Worm (Caenorhabditis elegans) whole organism, young adult: ENCODE measurements around the gene pfd-5.

Source experiments
- B0336.3 ChIP-seq: fragments of 200-800 bp; sonication (Bioruptor generic); IDR thresholded peaks from 2 replicates; pipeline ENCODE4 v1.3.6; 2022; ENCODE audit warnings: missing genetic modification characterization, missing compliant biosample characterization
- F39B2.1 ChIP-seq: fragments of 200-800 bp; sonication (Bioruptor generic); IDR thresholded peaks from 2 replicates; pipeline ENCODE4 v1.3.6; 2022; ENCODE audit warnings: missing genetic modification reagents, missing genetic modification characterization, missing compliant biosample characterization
- K11D2.4 ChIP-seq: fragments of 200-800 bp; sonication (Bioruptor generic); IDR thresholded peaks from 2 replicates; pipeline ENCODE4 v1.3.6; 2022; ENCODE audit warnings: missing genetic modification reagents, missing genetic modification characterization, missing compliant biosample characterization
- T07F8.4 ChIP-seq: sonication (generic microtip); optimal IDR thresholded peaks from 2 replicates; lab custom pipeline; 2016; ENCODE audit warnings: mild to moderate bottlenecking, missing genetic modification characterization, moderate library complexity, missing compliant biosample characterization
- Y53G8AR.9 ChIP-seq: fragments of 200-800 bp; sonication (Bioruptor generic); conservative IDR thresholded peaks from 2 replicates; pipeline ENCODE4 v1.3.6; 2022; ENCODE audit warnings: missing genetic modification reagents, missing genetic modification characterization, missing compliant biosample characterization
- Y56A3A.18 ChIP-seq: fragments of 200-800 bp; sonication (Bioruptor generic); IDR thresholded peaks from 2 replicates; pipeline ENCODE4 v1.3.6; 2022; ENCODE audit warnings: missing genetic modification reagents, missing genetic modification characterization, missing compliant biosample characterization
- Y67H2A.10 ChIP-seq: fragments of 200-800 bp; sonication (Bioruptor generic); conservative IDR thresholded peaks from 2 replicates; pipeline ENCODE4 v1.3.6; 2022; ENCODE audit warnings: missing genetic modification reagents, missing genetic modification characterization, missing compliant biosample characterization
- Y79H2A.3 ChIP-seq: fragments of 200-800 bp; sonication (Bioruptor generic); conservative IDR thresholded peaks from 2 replicates; pipeline ENCODE4 v1.3.6; 2022; ENCODE audit warnings: missing genetic modification reagents, missing genetic modification characterization, missing compliant biosample characterization
- Y95B8A.8 ChIP-seq: fragments of 200-800 bp; sonication (Bioruptor generic); IDR thresholded peaks from 2 replicates; pipeline ENCODE4 v1.3.6; 2022; ENCODE audit warnings: missing genetic modification reagents, missing genetic modification characterization, missing compliant biosample characterization
- ZK185.1 ChIP-seq: sonication (generic microtip); optimal IDR thresholded peaks from 2 replicates; lab custom pipeline; 2016; ENCODE audit warnings: mild to moderate bottlenecking, missing genetic modification characterization, missing compliant biosample characterization; ENCODE audit not compliant: poor library complexity, severe bottlenecking
- akir-1 ChIP-seq: fragments of 200-800 bp; sonication (Bioruptor generic); optimal IDR thresholded peaks from 2 replicates; lab custom pipeline; 2018; ENCODE audit warnings: mild to moderate bottlenecking, missing genetic modification characterization, moderate library complexity, missing compliant biosample characterization
- aptf-2 ChIP-seq: fragments of 200-800 bp; sonication (Bioruptor generic); conservative IDR thresholded peaks from 2 replicates; pipeline ENCODE4 v1.3.6; 2022; ENCODE audit warnings: missing genetic modification reagents, missing genetic modification characterization, missing compliant biosample characterization
- aptf-3 ChIP-seq: fragments of 200-800 bp; sonication (Bioruptor generic); IDR thresholded peaks from 2 replicates; pipeline ENCODE4 v1.3.6; 2022; ENCODE audit warnings: missing genetic modification characterization, missing compliant biosample characterization
- athp-1 ChIP-seq: sonication (generic microtip); optimal IDR thresholded peaks from 2 replicates; lab custom pipeline; 2017; ENCODE audit warnings: mild to moderate bottlenecking, missing genetic modification characterization, missing compliant biosample characterization
- attf-3 ChIP-seq: fragments of 200-800 bp; sonication (Bioruptor generic); conservative IDR thresholded peaks from 2 replicates; pipeline ENCODE4 v1.3.6; 2022; ENCODE audit warnings: missing genetic modification reagents, missing genetic modification characterization, missing compliant biosample characterization
- cebp-1 ChIP-seq, 2 experiments: fragments of 200-800 bp in 1 of 2; sonication (Bioruptor generic) in 1 of 2; sonication (generic microtip) in 1 of 2; IDR thresholded peaks in 1 of 2; optimal IDR thresholded peaks in 1 of 2; 2 replicates each; pipeline versions ENCODE4 v1.3.6 to Lab custom; 2017 to 2022; ENCODE audit warnings: missing compliant biosample characterization in 2 of 2, missing genetic modification characterization in 2 of 2, mild to moderate bottlenecking in 1 of 2, missing genetic modification reagents in 1 of 2, moderate library complexity in 1 of 2
- ceh-27 ChIP-seq: fragments of 200-800 bp; sonication (Bioruptor generic); optimal IDR thresholded peaks from 2 replicates; lab custom pipeline; 2018; ENCODE audit warnings: mild to moderate bottlenecking, missing genetic modification characterization, moderate library complexity, missing compliant biosample characterization
- ceh-91 ChIP-seq: fragments of 200-800 bp; sonication (Bioruptor generic); IDR thresholded peaks from 2 replicates; pipeline ENCODE4 v1.3.6; 2022; ENCODE audit warnings: missing genetic modification reagents, missing genetic modification characterization, missing compliant biosample characterization
- die-1 ChIP-seq: sonication (generic microtip); optimal IDR thresholded peaks from 2 replicates; lab custom pipeline; 2016; ENCODE audit warnings: missing genotype, mild to moderate bottlenecking, missing genetic modification characterization, missing compliant biosample characterization
- dpff-1 ChIP-seq: sonication (generic microtip); optimal IDR thresholded peaks from 2 replicates; lab custom pipeline; 2017; ENCODE audit warnings: mild to moderate bottlenecking, missing genetic modification characterization, missing compliant biosample characterization
- efl-1 ChIP-seq: fragments of 150-350 bp; optimal IDR thresholded peaks from 2 replicates; lab custom pipeline; 2014; ENCODE audit warnings: missing biosample characterization, missing genetic modification reagents, missing genetic modification characterization
- egl-18 ChIP-seq: fragments of 200-800 bp; sonication (Bioruptor generic); IDR thresholded peaks from 2 replicates; pipeline ENCODE4 v1.3.6; 2022; ENCODE audit warnings: missing genetic modification reagents, missing genetic modification characterization, missing compliant biosample characterization
- fkh-3 ChIP-seq: sonication (generic microtip); optimal IDR thresholded peaks from 2 replicates; lab custom pipeline; 2016; ENCODE audit warnings: mild to moderate bottlenecking, missing genetic modification characterization, missing compliant biosample characterization
- gei-17 ChIP-seq: fragments of 200-800 bp; sonication (Bioruptor generic); optimal IDR thresholded peaks from 2 replicates; lab custom pipeline; 2018; ENCODE audit warnings: mild to moderate bottlenecking, missing genetic modification characterization, missing compliant biosample characterization
- hmg-1.2 ChIP-seq: fragments of 200-800 bp; sonication (Bioruptor generic); IDR thresholded peaks from 2 replicates; pipeline ENCODE4 v1.3.6; 2022; ENCODE audit warnings: missing genetic modification reagents, missing genetic modification characterization, missing compliant biosample characterization
- hmg-20 ChIP-seq: fragments of 200-800 bp; sonication (Bioruptor generic); IDR thresholded peaks from 2 replicates; pipeline ENCODE4 v1.3.6; 2022; ENCODE audit warnings: missing genetic modification reagents, missing genetic modification characterization, missing compliant biosample characterization
- let-607 ChIP-seq, 2 experiments: fragments of 200-800 bp in 1 of 2; sonication (Bioruptor generic) in 1 of 2; sonication (generic microtip) in 1 of 2; optimal IDR thresholded peaks; 2 replicates each; lab custom pipeline; 2016 to 2018; ENCODE audit warnings: mild to moderate bottlenecking in 2 of 2, missing compliant biosample characterization in 2 of 2, missing genetic modification characterization in 2 of 2, moderate library complexity in 2 of 2, missing genotype in 1 of 2
- lin-35 ChIP-seq, 3 experiments: fragments of 150-350 bp in 2 of 3; sonication (generic microtip) in 1 of 3; optimal IDR thresholded peaks; 2 replicates each; lab custom pipeline; 2014 to 2018; ENCODE audit warnings: missing biosample characterization in 3 of 3, missing genetic modification characterization in 3 of 3, missing genetic modification reagents in 3 of 3
- lsl-1 ChIP-seq: fragments of 200-800 bp; sonication (Bioruptor generic); optimal IDR thresholded peaks from 2 replicates; lab custom pipeline; 2018; ENCODE audit warnings: mild to moderate bottlenecking, missing genetic modification characterization, moderate library complexity, missing compliant biosample characterization
- nfyb-1 ChIP-seq: fragments of 200-800 bp; sonication (Bioruptor generic); IDR thresholded peaks from 2 replicates; pipeline ENCODE4 v1.3.6; 2022; ENCODE audit warnings: missing genetic modification reagents, missing genetic modification characterization, missing compliant biosample characterization
- nhr-27 ChIP-seq: fragments of 200-800 bp; sonication (Bioruptor generic); optimal IDR thresholded peaks from 2 replicates; lab custom pipeline; 2018; ENCODE audit warnings: mild to moderate bottlenecking, missing genetic modification characterization, moderate library complexity, missing compliant biosample characterization
- nhr-80 ChIP-seq: sonication (generic microtip); optimal IDR thresholded peaks from 2 replicates; lab custom pipeline; 2016; ENCODE audit warnings: missing genetic modification characterization, missing compliant biosample characterization
- nhr-90 ChIP-seq: sonication (generic microtip); optimal IDR thresholded peaks from 2 replicates; lab custom pipeline; 2016; ENCODE audit warnings: missing genotype, mild to moderate bottlenecking, missing genetic modification characterization, missing compliant biosample characterization
- rec-8 ChIP-seq, 2 experiments: sonication (generic microtip); optimal IDR thresholded peaks; 2 replicates each; lab custom pipeline; 2016; ENCODE audit warnings: mild to moderate bottlenecking in 2 of 2, missing genetic modification characterization in 2 of 2, missing genetic modification reagents in 2 of 2, missing genotype in 2 of 2, missing biosample characterization in 1 of 2, missing compliant biosample characterization in 1 of 2, moderate library complexity in 1 of 2
- repo-1 ChIP-seq: sonication (generic microtip); optimal IDR thresholded peaks from 2 replicates; lab custom pipeline; 2017; ENCODE audit warnings: mild to moderate bottlenecking, missing genetic modification characterization, missing compliant biosample characterization
- rpc-1 ChIP-seq, 2 experiments: fragments of 150-350 bp in 1 of 2; sonication (generic microtip) in 1 of 2; optimal IDR thresholded peaks; 2 replicates each; lab custom pipeline; 2014 to 2018; ENCODE audit warnings: missing biosample characterization in 1 of 2, missing genetic modification characterization in 1 of 2, missing genetic modification reagents in 1 of 2, missing genotype in 1 of 2
- snpc-1.1 ChIP-seq: sonication (generic microtip); optimal IDR thresholded peaks from 2 replicates; lab custom pipeline; 2017; ENCODE audit warnings: missing genetic modification characterization, mild to moderate bottlenecking, missing compliant biosample characterization, antibody characterized with exemption, moderate library complexity, missing genotype, missing genetic modification reagents; ENCODE audit not compliant: insufficient read depth
- snpc-4 ChIP-seq, 5 experiments: fragments of 150-350 bp in 1 of 5; sonication (generic microtip) in 4 of 5; optimal IDR thresholded peaks; 2 replicates each; lab custom pipeline; 2014 to 2018; ENCODE audit warnings: missing genetic modification characterization in 5 of 5, missing biosample characterization in 3 of 5, antibody characterized with exemption in 2 of 5, mild to moderate bottlenecking in 2 of 5, missing compliant biosample characterization in 2 of 5, missing genotype in 2 of 5, moderate library complexity in 2 of 5, missing genetic modification reagents in 1 of 5
- tbp1 ChIP-seq: fragments of 200-800 bp; sonication (Bioruptor generic); optimal IDR thresholded peaks from 2 replicates; lab custom pipeline; 2018; ENCODE audit warnings: mild to moderate bottlenecking, missing genetic modification characterization, missing compliant biosample characterization
- tlf-1 ChIP-seq: fragments of 200-800 bp; sonication (Bioruptor generic); optimal IDR thresholded peaks from 2 replicates; lab custom pipeline; 2018; ENCODE audit warnings: mild to moderate bottlenecking, missing genetic modification characterization, missing compliant biosample characterization
- unc-130 ChIP-seq: sonication (generic microtip); optimal IDR thresholded peaks from 2 replicates; lab custom pipeline; 2016; ENCODE audit warnings: missing genetic modification reagents, missing genetic modification characterization, missing compliant biosample characterization
- unc-62 ChIP-seq: fragments of 150-350 bp; optimal IDR thresholded peaks from 2 replicates; lab custom pipeline; 2014; ENCODE audit warnings: missing biosample characterization, missing genetic modification reagents, missing genetic modification characterization
- xnd-1 ChIP-seq: sonication (generic microtip); optimal IDR thresholded peaks from 2 replicates; lab custom pipeline; 2016; ENCODE audit warnings: missing genotype, missing genetic modification reagents, missing genetic modification characterization, missing compliant biosample characterization
- ztf-26 ChIP-seq: sonication (generic microtip); optimal IDR thresholded peaks from 2 replicates; lab custom pipeline; 2017; ENCODE audit warnings: missing genetic modification characterization, missing compliant biosample characterization
- ztf-3 ChIP-seq: fragments of 200-800 bp; sonication (Bioruptor generic); optimal IDR thresholded peaks from 2 replicates; lab custom pipeline; 2018; ENCODE audit warnings: mild to moderate bottlenecking, missing genetic modification characterization, missing compliant biosample characterization

The pfd-5 gene

DNA sequence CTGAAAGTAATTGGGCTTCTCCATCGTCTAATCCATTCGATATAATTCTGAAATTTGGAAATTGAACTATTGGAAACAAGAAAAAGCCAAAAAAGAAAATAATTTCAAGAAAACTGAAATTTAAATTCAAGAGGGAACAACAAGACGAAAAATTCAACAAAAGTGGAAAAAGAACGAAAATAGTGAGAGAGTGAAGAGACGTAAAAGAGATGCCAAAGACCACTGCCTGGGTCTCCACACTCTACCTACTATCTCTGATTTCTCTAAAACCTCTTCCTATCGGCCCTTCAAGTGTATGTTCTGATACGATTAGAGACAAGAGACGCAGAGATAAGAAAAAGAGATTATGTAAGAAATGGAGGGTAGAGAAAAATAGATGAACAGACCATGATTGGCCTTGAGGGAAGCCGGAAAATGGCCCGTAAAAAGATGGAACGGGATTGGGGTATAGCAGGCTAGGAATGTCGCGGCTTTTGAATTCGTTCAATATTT, 44.9 kb downstream of the pfd-5 start, which contains the start of gene ogt-1 (continued):
- TF ChIP-seq egl-18 (GFP tag; lab: Robert Waterston, UW): no peak
- TF ChIP-seq tbp1 (GFP tag; lab: Kevin White, UChicago): peak; percentile 52
- no peak for TF ChIP-seq T07F8.4 (tag; lab: Kevin White, UChicago)
- TF ChIP-seq Y95B8A.8 (GFP tag; lab: Robert Waterston, UW): no peak
- no peak for TF ChIP-seq ztf-3 (GFP tag; lab: Kevin White, UChicago)
- TF ChIP-seq nfyb-1 (GFP tag; lab: Robert Waterston, UW): peak; percentile 57
- TF ChIP-seq snpc-4 (GFP tag; optimal IDR thresholded peaks at IDR 0.05; lab: Kevin White, UChicago): no peak
- TF ChIP-seq snpc-4 (tag; optimal IDR thresholded peaks at IDR 0.05; lab: Kevin White, UChicago): peak in 2 of 4 experiments; percentile 56 to 69
- TF ChIP-seq let-607 (tag; optimal IDR thresholded peaks at IDR 0.05; lab: Kevin White, UChicago): peak in 1 of 2 experiments; percentile 2
- no peak for TF ChIP-seq efl-1 (GFP tag; lab: Kevin White, UChicago)
- no peak for TF ChIP-seq lsl-1
- no peak for TF ChIP-seq akir-1 (GFP tag; lab: Kevin White, UChicago)
- TF ChIP-seq hmg-1.2 (GFP tag; lab: Robert Waterston, UW): peak; percentile 89
- no peak for TF ChIP-seq cebp-1 (GFP tag; IDR thresholded peaks at IDR 0.05; lab: Robert Waterston, UW)
- peak; percentile 67 for TF ChIP-seq cebp-1 (tag; optimal IDR thresholded peaks at IDR 0.05; lab: Kevin White, UChicago)
- no peak for TF ChIP-seq Y79H2A.3 (GFP tag; lab: Robert Waterston, UW)
- no peak for TF ChIP-seq aptf-3 (GFP tag; lab: Robert Waterston, UW)
- no peak for TF ChIP-seq fkh-3 (tag; lab: Kevin White, UChicago)
- TF ChIP-seq rpc-1 (optimal IDR thresholded peaks at IDR 0.05; lab: Kevin White, UChicago): no peak
- no peak for TF ChIP-seq rpc-1 (tag; optimal IDR thresholded peaks at IDR 0.05; lab: Kevin White, UChicago)
- TF ChIP-seq xnd-1 (tag; lab: Kevin White, UChicago): no peak
- no peak for TF ChIP-seq Y56A3A.18
- TF ChIP-seq gei-17 (GFP tag; lab: Kevin White, UChicago): peak; percentile 32
- TF ChIP-seq snpc-1.1 (tag; lab: Kevin White, UChicago): no peak
- no peak for TF ChIP-seq attf-3 (GFP tag; lab: Robert Waterston, UW)
- TF ChIP-seq F39B2.1 (GFP tag; lab: Robert Waterston, UW): no peak
- peak; percentile 4 for TF ChIP-seq nhr-80
- peak in 1 of 3 experiments; percentile 71 for TF ChIP-seq lin-35 (GFP tag; optimal IDR thresholded peaks at IDR 0.05; lab: Kevin White, UChicago)
- TF ChIP-seq ceh-91 (GFP tag; lab: Robert Waterston, UW): no peak
- TF ChIP-seq rec-8 (tag; optimal IDR thresholded peaks at IDR 0.05; lab: Kevin White, UChicago): no peak
- peak; percentile 4 for TF ChIP-seq repo-1 (tag; lab: Kevin White, UChicago)
- peak; percentile 32 for TF ChIP-seq ZK185.1 (tag; lab: Kevin White, UChicago)
- TF ChIP-seq Y53G8AR.9 (GFP tag; lab: Robert Waterston, UW): 0 out of 2 replicates have a peak, but pooled peaks have one; percentile 48
- no peak for TF ChIP-seq nhr-90 (tag; lab: Kevin White, UChicago)
- TF ChIP-seq B0336.3 (GFP tag; lab: Robert Waterston, UW): 0 out of 2 replicates have a peak, but pooled peaks have one; percentile 38
- TF ChIP-seq athp-1: peak; percentile 13
- peak; percentile 59 for TF ChIP-seq aptf-2 (GFP tag; lab: Robert Waterston, UW)
- TF ChIP-seq ceh-27: peak; percentile 76
- peak; percentile 15 for TF ChIP-seq die-1 (tag; lab: Kevin White, UChicago)
- no peak for TF ChIP-seq dpff-1 (tag; lab: Kevin White, UChicago)
- TF ChIP-seq nhr-27 (tag; lab: Kevin White, UChicago): no peak
- peak; percentile 59 for TF ChIP-seq ztf-26 (tag; lab: Kevin White, UChicago)
- no peak for TF ChIP-seq unc-130 (GFP tag; lab: Kevin White, UChicago)
- TF ChIP-seq tlf-1: no peak
- peak; percentile 58; the same call in 1 of the 2 replicates for TF ChIP-seq K11D2.4
- TF ChIP-seq unc-62: peak; percentile 28
- no peak for TF ChIP-seq Y67H2A.10 (GFP tag; lab: Robert Waterston, UW)
- no peak for TF ChIP-seq hmg-20 (GFP tag; lab: Robert Waterston, UW)
